Fruit fly (Drosophila melanogaster) whole organism, embryonic: ENCODE results near the gene Ufl1.

Source experiments
- Awh ChIP-seq: fragments of 200-800 bp; sonication (Bioruptor generic); IDR thresholded peaks from 2 replicates; pipeline ENCODE4, ENCODE4 v1.3.6; 2022; ENCODE audit warnings: missing biosample characterization, missing genetic modification characterization
- Blimp-1 ChIP-seq: fragments of 200-800 bp; sonication (Bioruptor generic); optimal IDR thresholded peaks from 3 replicates; lab custom pipeline; 2018; ENCODE audit warnings: missing biosample characterization, missing genetic modification characterization, mild to moderate bottlenecking, moderate library complexity, missing genetic modification reagents
- CG10209 ChIP-seq: fragments of 200-800 bp; sonication (Bioruptor generic); optimal IDR thresholded peaks from 3 replicates; lab custom pipeline; 2017; ENCODE audit warnings: missing biosample characterization, mild to moderate bottlenecking, missing genetic modification characterization, missing genetic modification reagents
- CG1024 ChIP-seq: fragments of 200-800 bp; sonication (Bioruptor generic); IDR thresholded peaks from 2 replicates; pipeline ENCODE4 v1.3.6; 2022; ENCODE audit warnings: missing biosample characterization, missing genetic modification characterization
- CG10321 ChIP-seq: fragments of 200-800 bp; sonication (Bioruptor generic); IDR thresholded peaks from 2 replicates; pipeline ENCODE4 v1.3.6; 2022; ENCODE audit warnings: missing biosample characterization, missing genetic modification characterization
- CG10543 ChIP-seq: fragments of 200-800 bp; sonication (Bioruptor generic); optimal IDR thresholded peaks from 3 replicates; lab custom pipeline; 2017; ENCODE audit warnings: missing biosample characterization, mild to moderate bottlenecking, missing genetic modification characterization, moderate library complexity
- CG14710 ChIP-seq: fragments of 200-800 bp; sonication (Bioruptor generic); optimal IDR thresholded peaks from 3 replicates; lab custom pipeline; 2019; ENCODE audit warnings: missing biosample characterization, mild to moderate bottlenecking, missing genetic modification characterization, moderate library complexity
- CG18599 ChIP-seq: fragments of 200-800 bp; sonication (Bioruptor generic); optimal IDR thresholded peaks from 3 replicates; lab custom pipeline; 2017; ENCODE audit warnings: missing biosample characterization, missing genetic modification characterization, mild to moderate bottlenecking, moderate library complexity, missing genetic modification reagents
- CG18764 ChIP-seq: fragments of 200-800 bp; sonication (Bioruptor generic); optimal IDR thresholded peaks from 3 replicates; lab custom pipeline; 2016; ENCODE audit warnings: missing biosample characterization, missing genetic modification characterization
- CG2678 ChIP-seq: fragments of 200-800 bp; sonication (Bioruptor generic); optimal IDR thresholded peaks from 3 replicates; lab custom pipeline; 2019; ENCODE audit warnings: missing biosample characterization, mild to moderate bottlenecking, missing genetic modification characterization, moderate library complexity
- CG3281 ChIP-seq: fragments of 200-800 bp; sonication (Bioruptor generic); optimal IDR thresholded peaks from 3 replicates; lab custom pipeline; 2017; ENCODE audit warnings: missing biosample characterization, mild to moderate bottlenecking, missing genetic modification characterization
- CG3838 ChIP-seq: fragments of 200-800 bp; sonication (Bioruptor generic); optimal IDR thresholded peaks from 3 replicates; lab custom pipeline; 2016; ENCODE audit warnings: missing biosample characterization, missing genetic modification characterization
- D19A ChIP-seq: fragments of 200-800 bp; optimal IDR thresholded peaks from 3 replicates; lab custom pipeline; 2019; ENCODE audit warnings: missing biosample characterization, mild to moderate bottlenecking, missing genetic modification characterization, moderate library complexity
- Dfd ChIP-seq, 2 experiments: fragments of >200 bp; optimal IDR thresholded peaks; 2 replicates each; lab custom pipeline; 2017; ENCODE audit warnings: missing biosample characterization in 2 of 2, missing genetic modification characterization in 2 of 2
- Dip2 ChIP-seq: fragments of 200-800 bp; sonication (Bioruptor generic); IDR thresholded peaks from 2 replicates; pipeline ENCODE4 v1.3.6; 2022; ENCODE audit warnings: missing biosample characterization, missing genetic modification characterization
- Eip74EF ChIP-seq, 2 experiments: fragments of 200-800 bp in 1 of 2; fragments of >200 bp in 1 of 2; sonication (Bioruptor generic) in 1 of 2; optimal IDR thresholded peaks; 2 replicates each; lab custom pipeline; 2017 to 2019; ENCODE audit warnings: missing biosample characterization in 2 of 2, missing genetic modification characterization in 2 of 2, mild to moderate bottlenecking in 1 of 2, moderate library complexity in 1 of 2
- Elba2 ChIP-seq: fragments of 200-800 bp; sonication (Bioruptor generic); optimal IDR thresholded peaks from 3 replicates; lab custom pipeline; 2016; ENCODE audit warnings: missing biosample characterization, missing genetic modification characterization
- Ets97D ChIP-seq: fragments of 200-800 bp; sonication (Bioruptor generic); optimal IDR thresholded peaks from 3 replicates; lab custom pipeline; 2016; ENCODE audit warnings: missing biosample characterization, missing genetic modification characterization
- Fer2 ChIP-seq: fragments of 200-800 bp; sonication (Bioruptor generic); optimal IDR thresholded peaks from 2 replicates; lab custom pipeline; 2018; ENCODE audit warnings: missing biosample characterization, mild to moderate bottlenecking, missing genetic modification characterization, moderate library complexity
- H15 ChIP-seq: fragments of 200-800 bp; sonication (Bioruptor generic); IDR thresholded peaks from 3 replicates; pipeline ENCODE4 v1.3.6; 2022; ENCODE audit warnings: missing biosample characterization, missing genetic modification characterization
- Hand ChIP-seq: fragments of 200-800 bp; sonication (Bioruptor generic); optimal IDR thresholded peaks from 2 replicates; lab custom pipeline; 2017; ENCODE audit warnings: mild to moderate bottlenecking, missing biosample characterization, missing genetic modification reagents, missing genetic modification characterization
- NC2α ChIP-seq: fragments of 200-800 bp; sonication (Bioruptor generic); optimal IDR thresholded peaks from 2 replicates; lab custom pipeline; 2016; ENCODE audit warnings: missing biosample characterization, missing genetic modification characterization
- Ptx1 ChIP-seq: fragments of 200-800 bp; sonication (Bioruptor generic); IDR thresholded peaks from 2 replicates; pipeline ENCODE4 v1.3.6; 2022; ENCODE audit warnings: missing biosample characterization, missing genetic modification characterization
- Sox100B ChIP-seq: fragments of 200-800 bp; sonication (Bioruptor generic); optimal IDR thresholded peaks from 3 replicates; lab custom pipeline; 2018; ENCODE audit warnings: missing biosample characterization, mild to moderate bottlenecking, missing genetic modification characterization
- abd-A ChIP-seq: fragments of 200-800 bp; sonication (Bioruptor generic); optimal IDR thresholded peaks from 3 replicates; lab custom pipeline; 2019; ENCODE audit warnings: missing biosample characterization, mild to moderate bottlenecking, missing genetic modification characterization, moderate library complexity
- ci ChIP-seq: fragments of 200-800 bp; sonication (Bioruptor generic); IDR thresholded peaks from 3 replicates; pipeline ENCODE4 v1.3.6; 2022; ENCODE audit warnings: missing biosample characterization, missing genetic modification characterization
- crol ChIP-seq: fragments of 200-800 bp; sonication (Bioruptor generic); IDR thresholded peaks from 2 replicates; pipeline ENCODE4 v1.3.6; 2022; ENCODE audit warnings: missing biosample characterization, missing genetic modification characterization
- dan ChIP-seq: fragments of 200-800 bp; sonication (Bioruptor generic); IDR thresholded peaks from 2 replicates; pipeline ENCODE4 v1.3.6; 2022; ENCODE audit warnings: missing biosample characterization, missing genetic modification characterization
- danr ChIP-seq: fragments of 200-800 bp; sonication (Bioruptor generic); IDR thresholded peaks from 2 replicates; pipeline ENCODE4 v1.3.6; 2022; ENCODE audit warnings: missing biosample characterization, missing genetic modification characterization
- disco-r ChIP-seq: fragments of 200-800 bp; sonication (Bioruptor generic); optimal IDR thresholded peaks from 2 replicates; lab custom pipeline; 2016; ENCODE audit warnings: missing biosample characterization, missing genetic modification characterization
- exex ChIP-seq: fragments of 200-800 bp; sonication (Bioruptor generic); optimal IDR thresholded peaks from 4 replicates; lab custom pipeline; 2018; ENCODE audit warnings: missing biosample characterization, mild to moderate bottlenecking, missing genetic modification characterization, moderate library complexity
- fd3F ChIP-seq: fragments of 200-800 bp; sonication (Bioruptor generic); optimal IDR thresholded peaks from 2 replicates; lab custom pipeline; 2018; ENCODE audit warnings: missing biosample characterization, mild to moderate bottlenecking, missing genetic modification characterization, moderate library complexity
- ftz-f1 ChIP-seq: fragments of 200-800 bp; sonication (Bioruptor generic); optimal IDR thresholded peaks from 2 replicates; lab custom pipeline; 2016; ENCODE audit warnings: missing biosample characterization, missing genetic modification characterization
- gcm ChIP-seq: fragments of 200-800 bp; sonication (Bioruptor generic); optimal IDR thresholded peaks from 2 replicates; lab custom pipeline; 2019; ENCODE audit warnings: missing biosample characterization, mild to moderate bottlenecking, missing genetic modification characterization, moderate library complexity
- gsb ChIP-seq: fragments of 200-800 bp; sonication (Bioruptor generic); IDR thresholded peaks from 2 replicates; pipeline ENCODE4 v1.3.6; 2022; ENCODE audit warnings: missing biosample characterization, missing genetic modification characterization
- ham ChIP-seq: fragments of 200-800 bp; sonication (Bioruptor generic); IDR thresholded peaks from 2 replicates; pipeline ENCODE4 v1.3.6; 2022; ENCODE audit warnings: missing biosample characterization, missing genetic modification characterization
- lola ChIP-seq, 3 experiments: fragments of >200 bp in 2 of 3; fragments of 200-800 bp in 1 of 3; sonication (Bioruptor generic) in 1 of 3; optimal IDR thresholded peaks; 2 replicates each; lab custom pipeline; 2017 to 2019; ENCODE audit warnings: missing biosample characterization in 3 of 3, missing genetic modification characterization in 3 of 3, mild to moderate bottlenecking in 1 of 3, moderate library complexity in 1 of 3
- nau ChIP-seq: fragments of 200-800 bp; sonication (Bioruptor generic); optimal IDR thresholded peaks from 3 replicates; lab custom pipeline; 2017; ENCODE audit warnings: missing biosample characterization, mild to moderate bottlenecking, missing genetic modification characterization, missing genetic modification reagents
- nerfin-1 ChIP-seq: fragments of 200-800 bp; sonication (Bioruptor generic); optimal IDR thresholded peaks from 3 replicates; lab custom pipeline; 2019; ENCODE audit warnings: missing biosample characterization, mild to moderate bottlenecking, missing genetic modification characterization, moderate library complexity
- onecut ChIP-seq: fragments of 200-800 bp; sonication (Bioruptor generic); IDR thresholded peaks from 2 replicates; pipeline ENCODE4 v1.3.6; 2022; ENCODE audit warnings: missing biosample characterization, missing genetic modification characterization
- row ChIP-seq: fragments of 200-800 bp; sonication (Bioruptor generic); IDR thresholded peaks from 3 replicates; pipeline ENCODE4 v1.3.6; 2022; ENCODE audit warnings: missing biosample characterization, missing genetic modification characterization
- sens-2 ChIP-seq: fragments of 200-800 bp; sonication (Bioruptor generic); IDR thresholded peaks from 2 replicates; pipeline ENCODE4 v1.3.6; 2022; ENCODE audit warnings: missing biosample characterization, missing genetic modification characterization
- tin ChIP-seq: fragments of 200-800 bp; sonication (Bioruptor generic); optimal IDR thresholded peaks from 3 replicates; lab custom pipeline; 2016; ENCODE audit warnings: missing biosample characterization, missing genetic modification characterization
- tll ChIP-seq, 2 experiments: fragments of 200-800 bp in 1 of 2; fragments of >200 bp in 1 of 2; sonication (Bioruptor generic) in 1 of 2; optimal IDR thresholded peaks; 2 replicates each; lab custom pipeline; 2017 to 2019; ENCODE audit warnings: missing biosample characterization in 2 of 2, missing genetic modification characterization in 2 of 2, mild to moderate bottlenecking in 1 of 2, moderate library complexity in 1 of 2
- tx ChIP-seq: fragments of 200-800 bp; sonication (Bioruptor generic); optimal IDR thresholded peaks from 2 replicates; lab custom pipeline; 2016; ENCODE audit warnings: missing biosample characterization, missing genetic modification characterization

The Ufl1 gene

DNA sequence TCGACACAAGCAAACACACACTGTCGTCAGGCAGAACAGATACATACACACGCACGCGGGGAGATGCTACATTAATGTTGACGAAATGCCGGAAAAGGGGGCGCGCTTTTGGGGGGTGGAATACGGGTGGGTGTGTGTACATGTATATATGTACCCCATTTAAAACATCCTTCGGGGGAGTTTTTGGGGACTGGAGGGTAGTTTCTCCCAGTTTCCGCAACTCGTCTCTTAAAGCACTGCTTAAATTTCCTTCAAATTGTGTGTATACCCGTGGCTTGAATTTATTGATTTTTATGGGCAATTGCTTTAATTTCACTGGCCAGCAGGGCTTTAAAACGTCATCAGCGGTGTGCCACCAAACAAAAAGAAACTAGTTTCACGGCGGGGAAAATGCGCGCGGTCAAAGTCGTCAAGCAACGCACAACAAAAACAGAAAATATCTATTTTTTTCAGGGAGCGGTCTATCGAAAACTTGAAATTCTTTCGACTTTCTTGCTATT, 48.9 kb upstream of the Ufl1 start (continued):
- TF ChIP-seq abd-A (tag; lab: Kevin White, UChicago) (peak; percentile 4), onecut (GFP tag; lab: Robert Waterston, UW) (peak; percentile 97)

DNA sequence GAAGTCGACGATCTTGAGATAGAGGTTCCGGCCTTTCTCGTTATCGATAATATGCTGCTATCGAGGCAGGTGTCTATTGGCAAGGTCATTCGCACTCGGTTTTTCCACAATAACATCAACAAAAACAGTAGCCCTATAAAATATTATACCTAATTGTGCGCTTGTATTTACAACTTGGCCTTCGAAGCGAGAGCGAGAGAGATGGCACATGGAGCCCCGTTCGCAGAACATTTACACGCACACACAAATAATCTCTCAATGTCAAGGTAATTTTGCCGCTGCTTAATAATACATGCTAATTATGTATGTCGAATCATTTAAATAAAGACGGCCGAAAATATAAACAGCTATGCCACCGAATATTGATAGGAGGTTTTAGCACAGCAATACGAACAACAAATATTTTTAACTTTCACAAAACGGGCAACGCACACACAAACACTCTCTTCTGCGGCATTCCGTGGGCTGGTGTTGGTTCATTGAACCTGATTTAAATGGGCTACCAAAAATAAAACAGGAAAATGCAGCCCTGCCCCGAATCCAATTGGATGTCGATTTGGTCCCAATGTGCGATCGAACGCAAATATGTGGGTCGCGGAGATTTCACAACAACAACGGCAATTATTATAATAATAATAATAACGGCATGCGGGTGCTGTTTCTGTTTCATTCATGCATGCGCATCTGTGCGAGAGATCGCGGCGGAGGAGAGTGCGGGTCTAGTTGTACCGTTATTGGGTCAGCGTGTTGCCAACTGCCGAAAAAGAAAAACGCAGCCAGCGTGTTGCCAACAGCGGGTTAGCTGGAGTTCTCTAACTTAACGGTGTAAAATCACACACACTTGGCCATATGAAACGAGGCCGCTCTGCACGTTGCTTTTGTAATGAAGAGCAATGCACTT, 48.2 kb upstream of the Ufl1 start:
- peak; percentile 69 for TF ChIP-seq Elba2 (GFP tag; lab: Kevin White, UChicago)
- TF ChIP-seq Eip74EF (GFP tag; optimal IDR thresholded peaks at IDR 0.05; lab: Kevin White, UChicago) = no peak
- TF ChIP-seq tx (GFP tag; lab: Kevin White, UChicago) = no peak
- peak; percentile 80 for TF ChIP-seq CG10321 (GFP tag; lab: Robert Waterston, UW)
- peak; percentile 11 for TF ChIP-seq D19A (tag; lab: Kevin White, UChicago)
- TF ChIP-seq Sox100B (GFP tag; lab: Kevin White, UChicago) = peak; percentile 13
- peak; percentile 12 for TF ChIP-seq CG18764 (GFP tag; lab: Kevin White, UChicago)
- no peak for TF ChIP-seq Hand (GFP tag; lab: Kevin White, UChicago)
- TF ChIP-seq Fer2 = no peak
- TF ChIP-seq CG3281 (GFP tag; lab: Kevin White, UChicago) = no peak
- TF ChIP-seq ftz-f1 (GFP tag; lab: Kevin White, UChicago) = peak; percentile 97
- no peak for TF ChIP-seq ci (GFP tag; lab: Robert Waterston, UW)
- peak; percentile 19 for TF ChIP-seq CG18599 (GFP tag; lab: Kevin White, UChicago)
- TF ChIP-seq Dfd (GFP tag; optimal IDR thresholded peaks at IDR 0.05; lab: Kevin White, UChicago) = no peak
- TF ChIP-seq NC2α (GFP tag; lab: Kevin White, UChicago) = no peak
- no peak for TF ChIP-seq CG3838 (GFP tag; lab: Kevin White, UChicago)
- TF ChIP-seq nau (GFP tag; lab: Kevin White, UChicago) = no peak
- no peak for TF ChIP-seq lola (GFP tag; optimal IDR thresholded peaks at IDR 0.05; lab: Kevin White, UChicago)
- TF ChIP-seq dan (GFP tag; lab: Robert Waterston, UW) = no peak
- peak; percentile 22; the same call in 1 of the 2 replicates for TF ChIP-seq Awh
- TF ChIP-seq CG10543 (GFP tag; lab: Kevin White, UChicago) = no peak
- 0 out of 2 replicates have a peak, but pooled peaks have one; percentile 23 for TF ChIP-seq Ptx1 (GFP tag; lab: Robert Waterston, UW)
- TF ChIP-seq sens-2 (GFP tag; lab: Robert Waterston, UW) = 0 out of 2 replicates have a peak, but pooled peaks have one; percentile 29
- no peak for TF ChIP-seq disco-r
- TF ChIP-seq nerfin-1 = peak; percentile 70
- no peak for TF ChIP-seq CG2678 (tag; lab: Kevin White, UChicago)
- 0 out of 3 replicates have a peak, but pooled peaks have one; percentile 15 for TF ChIP-seq row
- peak; percentile 99 for TF ChIP-seq gcm (GFP tag; lab: Kevin White, UChicago)
- TF ChIP-seq CG10209 (GFP tag; lab: Kevin White, UChicago) = peak; percentile 26
- no peak; the same call in none of the 2 replicates for TF ChIP-seq crol (GFP tag; lab: Robert Waterston, UW)
- TF ChIP-seq gsb = no peak
- no peak for TF ChIP-seq fd3F
- no peak for TF ChIP-seq ham
- peak; percentile 42 for TF ChIP-seq exex (tag; lab: Kevin White, UChicago)
- TF ChIP-seq H15 (GFP tag; lab: Robert Waterston, UW) = no peak
- TF ChIP-seq tll (GFP tag; optimal IDR thresholded peaks at IDR 0.05; lab: Kevin White, UChicago) = peak in 1 of 2 experiments; percentile 18
- peak; percentile 64 for TF ChIP-seq Blimp-1
- TF ChIP-seq CG14710 = peak; percentile 4
- TF ChIP-seq Ets97D (GFP tag; lab: Kevin White, UChicago) = no peak
- TF ChIP-seq Dip2 (GFP tag; lab: Robert Waterston, UW) = no peak
- no peak for TF ChIP-seq danr (GFP tag; lab: Robert Waterston, UW)
- TF ChIP-seq tin (GFP tag; lab: Kevin White, UChicago) = no peak
- no peak for TF ChIP-seq CG1024
